Worm (Caenorhabditis elegans) whole organism, L2 larva: ENCODE data around the gene rfk-1.

Source experiments
- C34F6.9 ChIP-seq: fragments of 150-350 bp; optimal IDR thresholded peaks from 2 replicates; lab custom pipeline; 2014; ENCODE audit warnings: missing biosample characterization, missing genetic modification characterization
- F13H6.1 ChIP-seq: sonication (generic microtip); optimal IDR thresholded peaks from 2 replicates; lab custom pipeline; 2016; ENCODE audit warnings: missing genetic modification characterization, missing compliant biosample characterization
- R02D3.7 ChIP-seq: fragments of 150-350 bp; optimal IDR thresholded peaks from 2 replicates; lab custom pipeline; 2014; ENCODE audit warnings: missing biosample characterization, missing genetic modification characterization
- Y55F3AM.14 ChIP-seq: fragments of 200-800 bp; sonication (Bioruptor generic); optimal IDR thresholded peaks from 2 replicates; lab custom pipeline; 2018; ENCODE audit warnings: mild to moderate bottlenecking, missing genetic modification characterization, missing compliant biosample characterization
- ZK546.5 ChIP-seq: sonication (generic microtip); optimal IDR thresholded peaks from 2 replicates; lab custom pipeline; 2017; ENCODE audit warnings: missing biosample characterization, missing genetic modification characterization
- alr-1 ChIP-seq: fragments of 150-350 bp; optimal IDR thresholded peaks from 2 replicates; lab custom pipeline; 2014; ENCODE audit warnings: missing biosample characterization, missing genetic modification characterization
- aly-2 ChIP-seq: fragments of 150-350 bp; optimal IDR thresholded peaks from 2 replicates; lab custom pipeline; 2014; ENCODE audit warnings: missing biosample characterization, missing genetic modification characterization
- ama-1 ChIP-seq: fragments of 150-350 bp; optimal IDR thresholded peaks from 2 replicates; lab custom pipeline; 2018; ENCODE audit warnings: inconsistent platforms
- blmp-1 ChIP-seq: sonication (generic microtip); optimal IDR thresholded peaks from 2 replicates; lab custom pipeline; 2017; ENCODE audit warnings: missing genetic modification characterization, mild to moderate bottlenecking, missing compliant biosample characterization, antibody characterized with exemption, moderate library complexity; ENCODE audit not compliant: insufficient read depth
- ceh-16 ChIP-seq: fragments of 150-350 bp; optimal IDR thresholded peaks from 2 replicates; lab custom pipeline; 2014; ENCODE audit warnings: missing biosample characterization, missing genetic modification characterization
- ceh-82 ChIP-seq: fragments of 150-350 bp; optimal IDR thresholded peaks from 2 replicates; lab custom pipeline; 2014; ENCODE audit warnings: missing biosample characterization, missing genetic modification characterization
- crh-2 ChIP-seq: sonication (generic microtip); optimal IDR thresholded peaks from 2 replicates; lab custom pipeline; 2017; ENCODE audit warnings: missing biosample characterization, missing genetic modification characterization
- dmd-4 ChIP-seq: sonication (generic microtip); optimal IDR thresholded peaks from 2 replicates; lab custom pipeline; 2017; ENCODE audit warnings: missing biosample characterization, missing genetic modification characterization
- egl-27 ChIP-seq: sonication (generic microtip); optimal IDR thresholded peaks from 3 replicates; lab custom pipeline; 2017; ENCODE audit warnings: missing biosample characterization, missing genetic modification reagents, missing genetic modification characterization
- elt-1 ChIP-seq: fragments of 150-350 bp; optimal IDR thresholded peaks from 2 replicates; lab custom pipeline; 2014; ENCODE audit warnings: missing biosample characterization, missing genetic modification characterization
- elt-3 ChIP-seq: sonication (generic microtip); optimal IDR thresholded peaks from 2 replicates; lab custom pipeline; 2017; ENCODE audit warnings: missing biosample characterization, missing genetic modification characterization
- fos-1 ChIP-seq: fragments of 150-350 bp; optimal IDR thresholded peaks from 2 replicates; lab custom pipeline; 2014; ENCODE audit warnings: missing biosample characterization, missing genetic modification characterization
- gmeb-1 ChIP-seq: fragments of 150-350 bp; optimal IDR thresholded peaks from 2 replicates; lab custom pipeline; 2014; ENCODE audit warnings: missing biosample characterization, missing genetic modification characterization
- lin-11 ChIP-seq: fragments of 150-350 bp; sonication (generic microtip); optimal IDR thresholded peaks from 2 replicates; lab custom pipeline; 2014; ENCODE audit warnings: missing biosample characterization, missing genetic modification characterization, inconsistent platforms, mixed read lengths
- lin-13 ChIP-seq: fragments of 150-350 bp; optimal IDR thresholded peaks from 2 replicates; lab custom pipeline; 2014; ENCODE audit warnings: missing biosample characterization, missing genetic modification reagents, missing genetic modification characterization
- lin-39 ChIP-seq: fragments of 150-350 bp; optimal IDR thresholded peaks from 2 replicates; lab custom pipeline; 2014; ENCODE audit warnings: missing biosample characterization, missing genetic modification reagents, missing genetic modification characterization
- lsy-2 ChIP-seq, 2 experiments: fragments of 150-350 bp in 1 of 2; sonication (generic microtip) in 1 of 2; optimal IDR thresholded peaks; 2 replicates each; lab custom pipeline; 2014 to 2017; ENCODE audit warnings: missing biosample characterization in 2 of 2, missing genetic modification characterization in 2 of 2
- mab-5 ChIP-seq: fragments of 150-350 bp; optimal IDR thresholded peaks from 2 replicates; lab custom pipeline; 2014; ENCODE audit warnings: missing biosample characterization, missing genetic modification characterization
- mbf-1 ChIP-seq: sonication (generic microtip); optimal IDR thresholded peaks from 2 replicates; lab custom pipeline; 2017; ENCODE audit warnings: missing biosample characterization, missing genetic modification characterization
- mdl-1 ChIP-seq, 2 experiments: fragments of 150-350 bp in 1 of 2; sonication (generic microtip) in 1 of 2; optimal IDR thresholded peaks; 2 replicates each; lab custom pipeline; 2017; ENCODE audit warnings: missing biosample characterization in 2 of 2, missing genetic modification characterization in 2 of 2
- nhr-10 ChIP-seq: sonication (generic microtip); optimal IDR thresholded peaks from 2 replicates; lab custom pipeline; 2017; ENCODE audit warnings: missing biosample characterization, missing genetic modification characterization
- nhr-11 ChIP-seq: fragments of 150-350 bp; optimal IDR thresholded peaks from 2 replicates; lab custom pipeline; 2014; ENCODE audit warnings: missing biosample characterization, missing genetic modification characterization
- nhr-12 ChIP-seq: fragments of 150-350 bp; optimal IDR thresholded peaks from 2 replicates; lab custom pipeline; 2014; ENCODE audit warnings: missing biosample characterization, missing genetic modification characterization
- nhr-129 ChIP-seq: fragments of 150-350 bp; optimal IDR thresholded peaks from 2 replicates; lab custom pipeline; 2014; ENCODE audit warnings: missing biosample characterization, missing genetic modification characterization
- nhr-21 ChIP-seq: fragments of 150-350 bp; optimal IDR thresholded peaks from 2 replicates; lab custom pipeline; 2014; ENCODE audit warnings: missing biosample characterization, missing genetic modification characterization
- nhr-23 ChIP-seq: fragments of 150-350 bp; optimal IDR thresholded peaks from 2 replicates; lab custom pipeline; 2014; ENCODE audit warnings: missing biosample characterization, missing genetic modification reagents, missing genetic modification characterization
- nhr-237 ChIP-seq: fragments of 150-350 bp; optimal IDR thresholded peaks from 2 replicates; lab custom pipeline; 2014; ENCODE audit warnings: missing biosample characterization, missing genetic modification characterization
- nhr-25 ChIP-seq: fragments of 150-350 bp; sonication (generic microtip); optimal IDR thresholded peaks from 3 replicates; lab custom pipeline; 2014; ENCODE audit warnings: missing biosample characterization, missing genetic modification characterization
- nhr-6 ChIP-seq: fragments of 150-350 bp; optimal IDR thresholded peaks from 2 replicates; lab custom pipeline; 2014; ENCODE audit warnings: missing biosample characterization, missing genetic modification characterization
- nhr-77 ChIP-seq: fragments of 150-350 bp; optimal IDR thresholded peaks from 2 replicates; lab custom pipeline; 2014; ENCODE audit warnings: missing biosample characterization, missing genetic modification characterization
- peb-1 ChIP-seq: fragments of 150-350 bp; optimal IDR thresholded peaks from 2 replicates; lab custom pipeline; 2014; ENCODE audit warnings: missing biosample characterization, missing genetic modification characterization
- sem-4 ChIP-seq: fragments of 150-350 bp; optimal IDR thresholded peaks from 2 replicates; lab custom pipeline; 2014; ENCODE audit warnings: missing biosample characterization, missing genetic modification reagents, missing genetic modification characterization
- skn-1 ChIP-seq: sonication (generic microtip); optimal IDR thresholded peaks from 2 replicates; lab custom pipeline; 2017; ENCODE audit warnings: missing biosample characterization, missing genetic modification characterization
- sma-3 ChIP-seq: sonication (generic microtip); optimal IDR thresholded peaks from 2 replicates; lab custom pipeline; 2016; ENCODE audit warnings: missing genetic modification reagents, missing genetic modification characterization, missing compliant biosample characterization
- sma-9 ChIP-seq, 2 experiments: fragments of 150-350 bp in 1 of 2; sonication (generic microtip) in 1 of 2; optimal IDR thresholded peaks; 2 replicates each; lab custom pipeline; 2014 to 2016; ENCODE audit warnings: missing genetic modification characterization in 2 of 2, mild to moderate bottlenecking in 1 of 2, missing biosample characterization in 1 of 2, missing compliant biosample characterization in 1 of 2, missing genetic modification reagents in 1 of 2, moderate library complexity in 1 of 2
- snpc-4 ChIP-seq: fragments of 150-350 bp; optimal IDR thresholded peaks from 2 replicates; lab custom pipeline; 2014; ENCODE audit warnings: missing biosample characterization, missing genetic modification characterization
- unc-39 ChIP-seq: fragments of 150-350 bp; optimal IDR thresholded peaks from 2 replicates; lab custom pipeline; 2014; ENCODE audit warnings: missing biosample characterization, missing genetic modification characterization
- unc-55 ChIP-seq: fragments of 150-350 bp; sonication (generic microtip); optimal IDR thresholded peaks from 3 replicates; lab custom pipeline; 2014; ENCODE audit warnings: missing biosample characterization, missing genetic modification reagents, missing genetic modification characterization
- unc-62 ChIP-seq: fragments of 150-350 bp; optimal IDR thresholded peaks from 2 replicates; lab custom pipeline; 2014; ENCODE audit warnings: missing biosample characterization, missing genetic modification reagents, missing genetic modification characterization
- zag-1 ChIP-seq: fragments of 150-350 bp; optimal IDR thresholded peaks from 2 replicates; lab custom pipeline; 2014; ENCODE audit warnings: missing biosample characterization, missing genetic modification characterization
- ztf-1 ChIP-seq: fragments of 200-800 bp; sonication (Bioruptor generic); conservative IDR thresholded peaks from 2 replicates; pipeline ENCODE4 v1.3.6; 2022; ENCODE audit warnings: missing genetic modification characterization, missing compliant biosample characterization
- ztf-11 ChIP-seq: sonication (generic microtip); optimal IDR thresholded peaks from 2 replicates; lab custom pipeline; 2017; ENCODE audit warnings: missing biosample characterization, missing genetic modification characterization
- ztf-4 ChIP-seq: fragments of 150-350 bp; optimal IDR thresholded peaks from 2 replicates; lab custom pipeline; 2014; ENCODE audit warnings: missing biosample characterization, missing genetic modification characterization

The rfk-1 gene

DNA sequence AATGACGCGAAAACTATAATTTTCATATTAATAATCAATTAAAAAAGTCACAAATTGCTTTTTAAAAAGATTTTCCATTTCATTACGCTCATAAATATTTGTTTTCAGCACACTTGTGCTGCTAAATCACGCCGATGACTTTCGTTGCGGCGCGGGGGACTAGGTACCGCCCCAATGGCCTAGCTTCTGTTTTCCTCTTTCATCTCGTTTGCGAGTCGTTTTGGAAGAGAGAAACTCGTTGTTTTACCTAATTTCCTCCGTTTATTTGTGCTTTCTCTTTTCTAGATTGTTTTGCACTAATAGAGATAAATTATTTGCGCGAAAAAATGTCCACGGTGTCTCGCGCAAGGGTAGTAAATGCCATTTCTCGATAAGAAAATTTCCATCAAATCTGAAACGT lies 28.2 kb downstream of the rfk-1 start:
- no peak for TF ChIP-seq F13H6.1
- TF ChIP-seq fos-1 = no peak
- TF ChIP-seq sma-3 (GFP tag; lab: Kevin White, UChicago) = no peak
- TF ChIP-seq ceh-16 (tag; lab: Kevin White, UChicago) = no peak
- TF ChIP-seq Y55F3AM.14 (GFP tag; lab: Kevin White, UChicago) = no peak
- TF ChIP-seq C34F6.9 (tag; lab: Kevin White, UChicago) = no peak
- no peak for TF ChIP-seq nhr-23 (tag; lab: Kevin White, UChicago)
- no peak for TF ChIP-seq ZK546.5 (tag; lab: Kevin White, UChicago)
- no peak for TF ChIP-seq ama-1 (lab: Kevin White, UChicago)
- TF ChIP-seq nhr-237 (tag; lab: Kevin White, UChicago) = no peak
- TF ChIP-seq egl-27 = no peak
- no peak for TF ChIP-seq nhr-129 (tag; lab: Kevin White, UChicago)
- TF ChIP-seq mbf-1 = no peak
- TF ChIP-seq sem-4 (tag; lab: Kevin White, UChicago) = no peak
- TF ChIP-seq ceh-82 (tag; lab: Kevin White, UChicago) = no peak
- no peak for TF ChIP-seq skn-1 (tag; lab: Kevin White, UChicago)
- no peak for TF ChIP-seq lin-13 (GFP tag; lab: Kevin White, UChicago)
- no peak for TF ChIP-seq nhr-11 (tag; lab: Kevin White, UChicago)
- no peak for TF ChIP-seq sma-9 (GFP tag; optimal IDR thresholded peaks at IDR 0.05; lab: Kevin White, UChicago)
- no peak for TF ChIP-seq sma-9 (tag; optimal IDR thresholded peaks at IDR 0.05; lab: Kevin White, UChicago)
- TF ChIP-seq unc-62 (GFP tag; lab: Kevin White, UChicago) = no peak

DNA sequence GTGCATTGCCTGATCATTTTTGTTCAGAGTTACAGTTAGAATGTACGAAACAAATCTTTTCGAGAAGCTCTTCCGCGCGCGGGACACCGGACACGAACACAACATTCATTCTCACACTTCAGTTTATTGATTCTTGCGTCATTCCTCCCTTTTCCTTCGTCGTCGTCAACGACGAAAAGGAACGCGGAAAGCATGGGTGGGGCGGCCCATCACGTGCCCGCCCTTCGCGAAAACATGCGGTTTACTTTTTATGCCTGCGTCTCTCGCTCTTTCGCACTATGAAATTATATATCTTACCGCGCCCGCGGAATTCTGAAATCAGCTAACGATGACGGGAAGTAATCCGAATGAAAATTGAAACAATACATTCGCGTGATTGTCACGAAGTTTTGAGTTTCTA lies 28.7 kb downstream of the rfk-1 start:
- TF ChIP-seq R02D3.7 (tag; lab: Kevin White, UChicago) = no peak
- no peak for TF ChIP-seq skn-1 (tag; lab: Kevin White, UChicago)
- TF ChIP-seq ztf-4 = no peak
- peak; percentile 55 for TF ChIP-seq nhr-25
- TF ChIP-seq nhr-23 (tag; lab: Kevin White, UChicago) = no peak
- TF ChIP-seq crh-2 (tag; lab: Kevin White, UChicago) = peak; percentile 41
- no peak for TF ChIP-seq dmd-4 (tag; lab: Kevin White, UChicago)
- peak; percentile 53 for TF ChIP-seq sma-3 (GFP tag; lab: Kevin White, UChicago)
- no peak for TF ChIP-seq peb-1 (tag; lab: Kevin White, UChicago)
- TF ChIP-seq mab-5 (tag; lab: Kevin White, UChicago) = no peak
- TF ChIP-seq lin-39 (tag; lab: Kevin White, UChicago) = no peak
- no peak for TF ChIP-seq unc-62 (GFP tag; lab: Kevin White, UChicago)
- no peak for TF ChIP-seq nhr-77 (tag; lab: Kevin White, UChicago)
- no peak for TF ChIP-seq egl-27
- no peak for TF ChIP-seq unc-39
- peak; percentile 40 for TF ChIP-seq lin-11 (tag; lab: Kevin White, UChicago)
- no peak for TF ChIP-seq zag-1 (tag; lab: Kevin White, UChicago)
- no peak for TF ChIP-seq nhr-10 (tag; lab: Kevin White, UChicago)
- no peak for TF ChIP-seq ZK546.5 (tag; lab: Kevin White, UChicago)
- no peak for TF ChIP-seq nhr-6 (tag; lab: Kevin White, UChicago)
- TF ChIP-seq elt-1 = no peak
- no peak for TF ChIP-seq aly-2
- TF ChIP-seq mbf-1 = no peak
- TF ChIP-seq sma-9 (GFP tag; optimal IDR thresholded peaks at IDR 0.05; lab: Kevin White, UChicago) = peak; percentile 63
- no peak for TF ChIP-seq sma-9 (tag; optimal IDR thresholded peaks at IDR 0.05; lab: Kevin White, UChicago)
- no peak for TF ChIP-seq Y55F3AM.14 (GFP tag; lab: Kevin White, UChicago)
- peak; percentile 66 for TF ChIP-seq nhr-129 (tag; lab: Kevin White, UChicago)
- no peak for TF ChIP-seq elt-3 (tag; lab: Kevin White, UChicago)
- no peak for TF ChIP-seq lin-13 (GFP tag; lab: Kevin White, UChicago)
- peak; percentile 79 for TF ChIP-seq C34F6.9 (tag; lab: Kevin White, UChicago)
- TF ChIP-seq unc-55 (GFP tag; lab: Kevin White, UChicago) = no peak
- no peak for TF ChIP-seq gmeb-1 (tag; lab: Kevin White, UChicago)
- TF ChIP-seq ceh-82 (tag; lab: Kevin White, UChicago) = no peak
- TF ChIP-seq lsy-2 (tag; optimal IDR thresholded peaks at IDR 0.05; lab: Kevin White, UChicago) = peak in 1 of 2 experiments; percentile 65
- no peak for TF ChIP-seq alr-1 (tag; lab: Kevin White, UChicago)
- no peak for TF ChIP-seq ztf-1 (GFP tag; lab: Robert Waterston, UW)
- TF ChIP-seq snpc-4 (tag; lab: Kevin White, UChicago) = peak; percentile 24
- TF ChIP-seq nhr-237 (tag; lab: Kevin White, UChicago) = no peak
- peak; percentile 1 to 76 for TF ChIP-seq mdl-1 (tag; optimal IDR thresholded peaks at IDR 0.05; lab: Kevin White, UChicago)
- TF ChIP-seq ama-1 (lab: Kevin White, UChicago) = no peak
- no peak for TF ChIP-seq F13H6.1
- TF ChIP-seq fos-1 = no peak
- TF ChIP-seq blmp-1 (tag; lab: Kevin White, UChicago) = no peak
- TF ChIP-seq ztf-11 (tag; lab: Kevin White, UChicago) = no peak
- TF ChIP-seq sem-4 (tag; lab: Kevin White, UChicago) = peak; percentile 23
- no peak for TF ChIP-seq nhr-11 (tag; lab: Kevin White, UChicago)
- TF ChIP-seq nhr-21 (tag; lab: Kevin White, UChicago) = peak; percentile 71
- TF ChIP-seq nhr-12 (tag; lab: Kevin White, UChicago) = no peak
- no peak for TF ChIP-seq ceh-16 (tag; lab: Kevin White, UChicago)
